Worm (Caenorhabditis elegans) whole organism, L2 larva: ENCODE measurements around the gene gst-31.
A peak's percentile ranks its signal among the peaks of the same experiment; 100 is the strongest.

Experiments used
- C34F6.9 ChIP-seq: fragments of 150-350 bp; optimal IDR thresholded peaks from 2 replicates; lab custom pipeline; 2014; ENCODE audit warnings: missing biosample characterization, missing genetic modification characterization
- F13H6.1 ChIP-seq: sonication (generic microtip); optimal IDR thresholded peaks from 2 replicates; lab custom pipeline; 2016; ENCODE audit warnings: missing genetic modification characterization, missing compliant biosample characterization
- R02D3.7 ChIP-seq: fragments of 150-350 bp; optimal IDR thresholded peaks from 2 replicates; lab custom pipeline; 2014; ENCODE audit warnings: missing biosample characterization, missing genetic modification characterization
- ZK546.5 ChIP-seq: sonication (generic microtip); optimal IDR thresholded peaks from 2 replicates; lab custom pipeline; 2017; ENCODE audit warnings: missing biosample characterization, missing genetic modification characterization
- aly-2 ChIP-seq: fragments of 150-350 bp; optimal IDR thresholded peaks from 2 replicates; lab custom pipeline; 2014; ENCODE audit warnings: missing biosample characterization, missing genetic modification characterization
- blmp-1 ChIP-seq: sonication (generic microtip); optimal IDR thresholded peaks from 2 replicates; lab custom pipeline; 2017; ENCODE audit warnings: missing genetic modification characterization, mild to moderate bottlenecking, missing compliant biosample characterization, antibody characterized with exemption, moderate library complexity; ENCODE audit not compliant: insufficient read depth
- ceh-82 ChIP-seq: fragments of 150-350 bp; optimal IDR thresholded peaks from 2 replicates; lab custom pipeline; 2014; ENCODE audit warnings: missing biosample characterization, missing genetic modification characterization
- crh-2 ChIP-seq: sonication (generic microtip); optimal IDR thresholded peaks from 2 replicates; lab custom pipeline; 2017; ENCODE audit warnings: missing biosample characterization, missing genetic modification characterization
- egl-27 ChIP-seq: sonication (generic microtip); optimal IDR thresholded peaks from 3 replicates; lab custom pipeline; 2017; ENCODE audit warnings: missing biosample characterization, missing genetic modification reagents, missing genetic modification characterization
- elt-1 ChIP-seq: fragments of 150-350 bp; optimal IDR thresholded peaks from 2 replicates; lab custom pipeline; 2014; ENCODE audit warnings: missing biosample characterization, missing genetic modification characterization
- elt-3 ChIP-seq: sonication (generic microtip); optimal IDR thresholded peaks from 2 replicates; lab custom pipeline; 2017; ENCODE audit warnings: missing biosample characterization, missing genetic modification characterization
- fos-1 ChIP-seq: fragments of 150-350 bp; optimal IDR thresholded peaks from 2 replicates; lab custom pipeline; 2014; ENCODE audit warnings: missing biosample characterization, missing genetic modification characterization
- gmeb-1 ChIP-seq: fragments of 150-350 bp; optimal IDR thresholded peaks from 2 replicates; lab custom pipeline; 2014; ENCODE audit warnings: missing biosample characterization, missing genetic modification characterization
- lin-11 ChIP-seq: fragments of 150-350 bp; sonication (generic microtip); optimal IDR thresholded peaks from 2 replicates; lab custom pipeline; 2014; ENCODE audit warnings: missing biosample characterization, missing genetic modification characterization, inconsistent platforms, mixed read lengths
- lin-13 ChIP-seq: fragments of 150-350 bp; optimal IDR thresholded peaks from 2 replicates; lab custom pipeline; 2014; ENCODE audit warnings: missing biosample characterization, missing genetic modification reagents, missing genetic modification characterization
- lin-39 ChIP-seq: fragments of 150-350 bp; optimal IDR thresholded peaks from 2 replicates; lab custom pipeline; 2014; ENCODE audit warnings: missing biosample characterization, missing genetic modification reagents, missing genetic modification characterization
- mab-5 ChIP-seq: fragments of 150-350 bp; optimal IDR thresholded peaks from 2 replicates; lab custom pipeline; 2014; ENCODE audit warnings: missing biosample characterization, missing genetic modification characterization
- mbf-1 ChIP-seq: sonication (generic microtip); optimal IDR thresholded peaks from 2 replicates; lab custom pipeline; 2017; ENCODE audit warnings: missing biosample characterization, missing genetic modification characterization
- nhr-10 ChIP-seq: sonication (generic microtip); optimal IDR thresholded peaks from 2 replicates; lab custom pipeline; 2017; ENCODE audit warnings: missing biosample characterization, missing genetic modification characterization
- nhr-11 ChIP-seq: fragments of 150-350 bp; optimal IDR thresholded peaks from 2 replicates; lab custom pipeline; 2014; ENCODE audit warnings: missing biosample characterization, missing genetic modification characterization
- nhr-12 ChIP-seq: fragments of 150-350 bp; optimal IDR thresholded peaks from 2 replicates; lab custom pipeline; 2014; ENCODE audit warnings: missing biosample characterization, missing genetic modification characterization
- nhr-129 ChIP-seq: fragments of 150-350 bp; optimal IDR thresholded peaks from 2 replicates; lab custom pipeline; 2014; ENCODE audit warnings: missing biosample characterization, missing genetic modification characterization
- nhr-21 ChIP-seq: fragments of 150-350 bp; optimal IDR thresholded peaks from 2 replicates; lab custom pipeline; 2014; ENCODE audit warnings: missing biosample characterization, missing genetic modification characterization
- nhr-23 ChIP-seq: fragments of 150-350 bp; optimal IDR thresholded peaks from 2 replicates; lab custom pipeline; 2014; ENCODE audit warnings: missing biosample characterization, missing genetic modification reagents, missing genetic modification characterization
- nhr-237 ChIP-seq: fragments of 150-350 bp; optimal IDR thresholded peaks from 2 replicates; lab custom pipeline; 2014; ENCODE audit warnings: missing biosample characterization, missing genetic modification characterization
- nhr-25 ChIP-seq: fragments of 150-350 bp; sonication (generic microtip); optimal IDR thresholded peaks from 3 replicates; lab custom pipeline; 2014; ENCODE audit warnings: missing biosample characterization, missing genetic modification characterization
- nhr-6 ChIP-seq: fragments of 150-350 bp; optimal IDR thresholded peaks from 2 replicates; lab custom pipeline; 2014; ENCODE audit warnings: missing biosample characterization, missing genetic modification characterization
- peb-1 ChIP-seq: fragments of 150-350 bp; optimal IDR thresholded peaks from 2 replicates; lab custom pipeline; 2014; ENCODE audit warnings: missing biosample characterization, missing genetic modification characterization
- skn-1 ChIP-seq: sonication (generic microtip); optimal IDR thresholded peaks from 2 replicates; lab custom pipeline; 2017; ENCODE audit warnings: missing biosample characterization, missing genetic modification characterization
- sma-3 ChIP-seq: sonication (generic microtip); optimal IDR thresholded peaks from 2 replicates; lab custom pipeline; 2016; ENCODE audit warnings: missing genetic modification reagents, missing genetic modification characterization, missing compliant biosample characterization
- sma-9 ChIP-seq, 2 experiments: fragments of 150-350 bp in 1 of 2; sonication (generic microtip) in 1 of 2; optimal IDR thresholded peaks; 2 replicates each; lab custom pipeline; 2014 to 2016; ENCODE audit warnings: missing genetic modification characterization in 2 of 2, mild to moderate bottlenecking in 1 of 2, missing biosample characterization in 1 of 2, missing compliant biosample characterization in 1 of 2, missing genetic modification reagents in 1 of 2, moderate library complexity in 1 of 2
- unc-62 ChIP-seq: fragments of 150-350 bp; optimal IDR thresholded peaks from 2 replicates; lab custom pipeline; 2014; ENCODE audit warnings: missing biosample characterization, missing genetic modification reagents, missing genetic modification characterization
- zag-1 ChIP-seq: fragments of 150-350 bp; optimal IDR thresholded peaks from 2 replicates; lab custom pipeline; 2014; ENCODE audit warnings: missing biosample characterization, missing genetic modification characterization
- ztf-4 ChIP-seq: fragments of 150-350 bp; optimal IDR thresholded peaks from 2 replicates; lab custom pipeline; 2014; ENCODE audit warnings: missing biosample characterization, missing genetic modification characterization

The gst-31 gene

DNA sequence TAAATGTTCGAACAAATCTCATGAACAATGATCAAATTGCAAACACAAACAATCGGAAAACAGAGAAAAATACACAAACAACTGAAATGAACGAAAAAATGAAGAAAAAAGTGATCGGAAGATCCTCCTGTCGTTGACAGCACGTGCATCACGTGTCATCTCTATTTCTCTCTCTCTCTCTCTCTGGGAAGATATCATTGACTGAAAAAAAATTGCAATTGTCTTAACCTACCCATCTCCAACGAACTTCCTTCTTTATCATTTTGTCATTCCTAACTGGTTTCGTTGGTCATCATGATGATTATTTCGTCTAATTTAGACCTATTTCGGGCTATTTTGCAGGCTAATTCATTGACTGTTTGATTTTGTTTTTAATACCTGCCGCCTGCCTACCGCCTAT lies 30.6 kb upstream of the gst-31 start (continued):
- peak; percentile 81 for TF ChIP-seq sma-3 (GFP tag; lab: Kevin White, UChicago)

DNA sequence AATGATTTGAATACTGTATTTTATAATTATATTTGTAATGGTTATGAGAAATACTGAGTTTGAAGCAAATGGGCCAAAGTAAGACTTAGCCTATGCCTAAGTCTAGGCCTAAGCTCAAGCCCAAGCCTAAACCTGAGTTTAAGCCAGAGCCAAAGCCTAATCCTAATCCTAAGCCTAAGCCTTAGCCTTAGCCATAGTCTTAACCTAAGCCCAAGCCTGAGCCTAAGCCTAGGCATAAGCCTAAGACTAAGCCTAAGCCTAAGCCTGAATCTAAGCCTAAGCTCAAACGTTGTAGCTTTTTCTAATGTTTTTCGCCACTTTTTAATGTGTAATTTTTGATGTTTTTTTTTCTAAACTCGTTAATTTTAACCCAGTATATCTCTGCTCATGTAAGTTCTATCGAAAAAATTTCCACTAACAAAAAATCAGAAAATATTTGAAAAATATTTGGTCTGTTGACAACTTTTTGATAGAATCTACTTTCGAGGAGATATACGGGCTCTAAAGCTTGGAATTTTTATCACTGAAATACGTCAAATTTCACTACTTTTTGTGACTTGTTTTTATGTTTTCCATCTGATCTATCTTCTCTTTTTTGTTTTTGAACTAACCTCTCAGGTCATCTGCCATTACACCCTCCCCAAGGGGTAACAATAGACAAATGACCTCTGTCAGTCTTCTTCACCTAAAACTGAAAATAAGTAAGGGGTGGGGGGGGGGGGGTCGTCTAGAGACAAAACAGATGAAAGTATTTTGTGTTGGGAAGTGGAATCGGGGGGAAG lies 29.5 kb upstream of the gst-31 start:
- TF ChIP-seq nhr-25 (tag; lab: Kevin White, UChicago) (peak; percentile 55), skn-1 (tag; lab: Kevin White, UChicago) (no peak)
- TF ChIP-seq, all 48 proteins: peak for 1

DNA sequence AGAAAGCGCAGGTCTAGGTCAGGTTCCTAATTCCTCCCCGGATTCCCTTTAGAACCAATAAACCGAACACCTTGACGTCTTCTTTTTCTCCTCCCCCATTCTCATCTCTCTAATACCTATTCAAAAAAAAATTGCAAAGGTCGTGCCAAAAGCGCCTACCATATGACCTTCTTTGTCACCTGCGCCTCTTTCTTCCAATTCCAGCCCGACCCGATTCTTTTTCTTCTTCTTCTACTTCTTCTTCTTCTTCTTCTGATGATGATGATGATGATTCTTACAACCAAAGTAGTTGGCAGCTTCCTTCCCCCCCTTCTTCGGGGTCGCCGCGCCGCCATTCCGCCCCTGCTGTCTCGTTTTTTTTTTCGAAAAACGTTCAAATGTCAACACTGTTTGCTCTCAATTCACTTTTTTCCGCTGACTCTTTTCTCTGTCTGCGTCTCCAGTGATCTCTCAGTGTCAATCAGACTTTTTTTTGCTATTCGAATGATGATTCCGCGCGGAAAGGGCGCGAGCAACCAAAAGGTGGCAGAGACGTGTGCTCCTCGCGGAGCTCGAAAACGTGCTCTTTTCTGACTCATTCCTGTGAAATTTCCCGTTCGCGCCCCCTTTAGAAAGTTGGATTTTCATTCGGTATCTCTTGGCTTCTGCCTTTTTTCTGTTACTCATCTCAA lies 28.8 kb upstream of the gst-31 start:
- TF ChIP-seq blmp-1 (tag; lab: Kevin White, UChicago) (peak; percentile 67), peb-1 (tag; lab: Kevin White, UChicago) (peak; percentile 62), gmeb-1 (tag; lab: Kevin White, UChicago) (no peak), zag-1 (tag; lab: Kevin White, UChicago) (no peak), ztf-4 (tag; lab: Kevin White, UChicago) (peak; percentile 14), nhr-25 (tag; lab: Kevin White, UChicago) (peak; percentile 75), F13H6.1 (peak; percentile 17)

DNA sequence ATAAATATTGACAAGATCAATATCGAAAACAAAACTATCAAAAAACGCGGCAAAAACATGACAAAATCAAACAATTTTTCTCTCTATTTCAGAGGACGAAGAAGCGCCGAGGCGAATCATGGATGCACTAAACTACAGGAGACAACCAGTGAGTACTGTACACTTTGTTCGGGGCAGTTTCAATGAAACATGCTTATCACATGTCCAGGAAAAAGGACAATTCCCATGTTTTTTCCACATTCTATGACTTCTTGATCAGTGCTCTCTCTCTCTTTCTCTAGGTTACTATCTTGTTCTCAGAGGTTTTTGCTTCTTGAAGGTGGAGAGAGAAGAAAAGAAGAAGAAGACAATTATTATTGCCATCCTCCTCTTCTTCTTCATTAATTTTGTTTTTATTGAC lies 22.7 kb upstream of the gst-31 start:
- TF ChIP-seq gmeb-1 (tag; lab: Kevin White, UChicago) (no peak), lin-13 (GFP tag; lab: Kevin White, UChicago) (no peak), lin-11 (tag; lab: Kevin White, UChicago) (no peak), nhr-237 (tag; lab: Kevin White, UChicago) (no peak), nhr-129 (tag; lab: Kevin White, UChicago) (peak; percentile 12), crh-2 (tag; lab: Kevin White, UChicago) (no peak), lin-39 (tag; lab: Kevin White, UChicago) (no peak), ceh-82 (tag; lab: Kevin White, UChicago) (no peak), mab-5 (tag; lab: Kevin White, UChicago) (no peak), F13H6.1 (no peak), fos-1 (tag; lab: Kevin White, UChicago) (peak; percentile 35), elt-3 (no peak), aly-2 (tag; lab: Kevin White, UChicago) (no peak), mbf-1 (no peak), egl-27 (tag; lab: Kevin White, UChicago) (no peak), ZK546.5 (tag; lab: Kevin White, UChicago) (no peak), nhr-10 (no peak), unc-62 (no peak), nhr-23 (tag; lab: Kevin White, UChicago) (no peak), nhr-21 (no peak), C34F6.9 (tag; lab: Kevin White, UChicago) (no peak), nhr-12 (tag; lab: Kevin White, UChicago) (no peak), nhr-6 (no peak), nhr-11 (tag; lab: Kevin White, UChicago) (no peak), sma-9 (GFP tag; optimal IDR thresholded peaks at IDR 0.05; lab: Kevin White, UChicago) (peak; percentile 42), sma-9 (tag; optimal IDR thresholded peaks at IDR 0.05; lab: Kevin White, UChicago) (no peak)

DNA sequence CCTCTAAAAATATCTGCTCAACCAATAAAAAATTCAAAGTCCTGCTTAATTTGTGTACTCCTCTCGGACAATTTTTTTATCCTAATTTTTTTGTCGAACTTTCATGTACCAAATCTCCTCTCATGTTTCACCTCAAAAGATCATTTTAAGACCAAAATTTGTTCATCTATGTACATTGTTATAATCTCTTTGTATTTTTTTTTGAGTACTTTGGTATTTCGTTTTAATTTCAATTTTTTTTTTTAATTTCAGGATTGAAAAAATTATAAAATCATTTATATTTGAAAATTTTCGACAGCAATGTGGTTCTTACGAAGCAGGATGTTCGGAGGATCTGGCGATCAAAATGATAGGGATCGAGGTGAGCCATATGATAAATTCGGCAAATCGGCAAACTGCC lies 21.7 kb upstream of the gst-31 start, which contains the start of gene spsb-1:
spsb-1 (plus strand) TSS at position 301 of the 400 bp plus-strand sequence.
- TF ChIP-seq ZK546.5 (tag; lab: Kevin White, UChicago) (no peak), elt-1 (no peak), R02D3.7 (tag; lab: Kevin White, UChicago) (no peak), lin-13 (GFP tag; lab: Kevin White, UChicago) (no peak), egl-27 (tag; lab: Kevin White, UChicago) (no peak)
- TF ChIP-seq, all 48 proteins: peak for 0
